Fruit fly (Drosophila melanogaster) whole organism, embryonic: ENCODE measurements around the gene CG9706.
A peak's percentile ranks its signal among the peaks of the same experiment; 100 is the strongest.

Source experiments
- Adf1 ChIP-seq: fragments of 200-800 bp; sonication (Bioruptor generic); IDR thresholded peaks from 2 replicates; pipeline ENCODE4 v1.3.6; 2022; ENCODE audit warnings: missing biosample characterization, missing genetic modification characterization
- Asciz ChIP-seq: fragments of 200-800 bp; sonication (Bioruptor generic); optimal IDR thresholded peaks from 2 replicates; lab custom pipeline; 2017; ENCODE audit warnings: missing biosample characterization, mild to moderate bottlenecking, missing genetic modification characterization, missing genetic modification reagents
- Awh ChIP-seq: fragments of 200-800 bp; sonication (Bioruptor generic); IDR thresholded peaks from 2 replicates; pipeline ENCODE4, ENCODE4 v1.3.6; 2022; ENCODE audit warnings: missing biosample characterization, missing genetic modification characterization
- CG10366 ChIP-seq: fragments of 200-800 bp; sonication (Bioruptor generic); IDR thresholded peaks from 2 replicates; pipeline ENCODE4 v1.3.6; 2022; ENCODE audit warnings: missing biosample characterization, missing genetic modification characterization
- CG10565 ChIP-seq: fragments of 200-800 bp; sonication (Bioruptor generic); optimal IDR thresholded peaks from 3 replicates; lab custom pipeline; 2016; ENCODE audit warnings: missing biosample characterization, mild to moderate bottlenecking, missing genetic modification characterization
- CG10654 ChIP-seq: fragments of 200-800 bp; sonication (Bioruptor generic); optimal IDR thresholded peaks from 2 replicates; lab custom pipeline; 2016; ENCODE audit warnings: missing biosample characterization, missing genetic modification characterization
- CG11560 ChIP-seq: fragments of 200-800 bp; sonication (Bioruptor generic); IDR thresholded peaks from 3 replicates; pipeline ENCODE4 v1.3.6; 2022; ENCODE audit warnings: missing biosample characterization, missing genetic modification characterization
- CG13894 ChIP-seq: fragments of 200-800 bp; sonication (Bioruptor generic); optimal IDR thresholded peaks from 3 replicates; lab custom pipeline; 2018; ENCODE audit warnings: missing biosample characterization, mild to moderate bottlenecking, missing genetic modification characterization, moderate library complexity
- CG14860 ChIP-seq: fragments of 200-800 bp; sonication (Bioruptor generic); IDR thresholded peaks from 3 replicates; pipeline ENCODE4 v1.3.6; 2022; ENCODE audit warnings: missing biosample characterization, missing genetic modification characterization; ENCODE audit not compliant: partially characterized antibody
- CG15011 ChIP-seq: fragments of 200-800 bp; sonication (Bioruptor generic); optimal IDR thresholded peaks from 3 replicates; lab custom pipeline; 2018; ENCODE audit warnings: missing biosample characterization, mild to moderate bottlenecking, missing genetic modification characterization
- CG16779 ChIP-seq: fragments of 200-800 bp; sonication (Bioruptor generic); IDR thresholded peaks from 2 replicates; pipeline ENCODE4 v1.3.6; 2022; ENCODE audit warnings: missing biosample characterization, missing genetic modification characterization
- CG17328 ChIP-seq: fragments of 200-800 bp; sonication (Bioruptor generic); IDR thresholded peaks from 2 replicates; pipeline ENCODE4 v1.3.6; 2022; ENCODE audit warnings: missing biosample characterization, missing genetic modification characterization
- CG17802 ChIP-seq: fragments of 200-800 bp; sonication (Bioruptor generic); optimal IDR thresholded peaks from 2 replicates; lab custom pipeline; 2018; ENCODE audit warnings: missing biosample characterization, mild to moderate bottlenecking, missing genetic modification characterization, moderate library complexity
- CG2678 ChIP-seq: fragments of 200-800 bp; sonication (Bioruptor generic); optimal IDR thresholded peaks from 3 replicates; lab custom pipeline; 2019; ENCODE audit warnings: missing biosample characterization, mild to moderate bottlenecking, missing genetic modification characterization, moderate library complexity
- CG32772 ChIP-seq: fragments of 200-800 bp; sonication (Bioruptor generic); IDR thresholded peaks from 2 replicates; pipeline ENCODE4 v1.3.6; 2022; ENCODE audit warnings: missing biosample characterization, missing genetic modification characterization
- CG34224 ChIP-seq: fragments of 200-800 bp; sonication (Bioruptor generic); IDR thresholded peaks from 3 replicates; pipeline ENCODE4 v1.3.6; 2022; ENCODE audit warnings: missing biosample characterization, missing genetic modification characterization; ENCODE audit not compliant: partially characterized antibody
- CG34422 ChIP-seq: fragments of 200-800 bp; sonication (Bioruptor generic); IDR thresholded peaks from 3 replicates; pipeline ENCODE4 v1.3.6; 2022; ENCODE audit warnings: missing biosample characterization, missing genetic modification characterization
- CG6689 ChIP-seq: fragments of 200-800 bp; sonication (Bioruptor generic); IDR thresholded peaks from 2 replicates; pipeline ENCODE4 v1.3.6; 2022; ENCODE audit warnings: missing biosample characterization, missing genetic modification characterization
- CG8924 ChIP-seq: fragments of 200-800 bp; optimal IDR thresholded peaks from 3 replicates; lab custom pipeline; 2019; ENCODE audit warnings: missing biosample characterization, mild to moderate bottlenecking, missing genetic modification characterization, moderate library complexity
- CG9437 ChIP-seq: fragments of 200-800 bp; sonication (Bioruptor generic); optimal IDR thresholded peaks from 2 replicates; lab custom pipeline; 2018; ENCODE audit warnings: missing biosample characterization, mild to moderate bottlenecking, missing genetic modification characterization
- Dad ChIP-seq: fragments of 200-800 bp; sonication (Bioruptor generic); optimal IDR thresholded peaks from 3 replicates; lab custom pipeline; 2016; ENCODE audit warnings: missing biosample characterization, missing genetic modification characterization
- Doc3 ChIP-seq: fragments of 200-800 bp; sonication (Bioruptor generic); IDR thresholded peaks from 3 replicates; pipeline ENCODE4 v1.3.6; 2022; ENCODE audit warnings: missing biosample characterization, missing genetic modification characterization; ENCODE audit not compliant: partially characterized antibody
- Hand ChIP-seq: fragments of 200-800 bp; sonication (Bioruptor generic); optimal IDR thresholded peaks from 2 replicates; lab custom pipeline; 2017; ENCODE audit warnings: mild to moderate bottlenecking, missing biosample characterization, missing genetic modification reagents, missing genetic modification characterization
- Hmr ChIP-seq: fragments of 200-800 bp; sonication (Bioruptor generic); optimal IDR thresholded peaks from 3 replicates; lab custom pipeline; 2017; ENCODE audit warnings: mild to moderate bottlenecking, missing biosample characterization, missing genetic modification reagents, missing genetic modification characterization
- Hr3 ChIP-seq: fragments of 200-800 bp; sonication (Bioruptor generic); optimal IDR thresholded peaks from 3 replicates; lab custom pipeline; 2016; ENCODE audit warnings: missing biosample characterization, missing genetic modification characterization
- Jarid2 ChIP-seq: fragments of 200-800 bp; sonication (Bioruptor generic); optimal IDR thresholded peaks from 3 replicates; lab custom pipeline; 2017; ENCODE audit warnings: mild to moderate bottlenecking, missing biosample characterization, missing genetic modification reagents, missing genetic modification characterization
- Max ChIP-seq: fragments of 200-800 bp; sonication (Bioruptor generic); optimal IDR thresholded peaks from 2 replicates; lab custom pipeline; 2016; ENCODE audit warnings: missing biosample characterization, mild to moderate bottlenecking, missing genetic modification characterization
- Pdp1 ChIP-seq, 2 experiments: fragments of 200-800 bp; sonication (Bioruptor generic); optimal IDR thresholded peaks; 3 replicates each; lab custom pipeline; 2016; ENCODE audit warnings: missing biosample characterization in 2 of 2, missing genetic modification characterization in 2 of 2, mild to moderate bottlenecking in 1 of 2, moderate library complexity in 1 of 2
- Ravus ChIP-seq: fragments of 200-800 bp; sonication (Bioruptor generic); IDR thresholded peaks from 2 replicates; pipeline ENCODE4 v1.3.6; 2022; ENCODE audit warnings: missing biosample characterization, missing genetic modification characterization
- Trl ChIP-seq, 3 experiments: fragments of >200 bp in 2 of 3; fragments of 200-800 bp in 1 of 3; sonication (Bioruptor generic) in 1 of 3; optimal IDR thresholded peaks; 2 replicates in 1 of 3; 3 replicates in 2 of 3; lab custom pipeline; 2016 to 2017; ENCODE audit warnings: missing biosample characterization in 1 of 3, missing genetic modification characterization in 1 of 3
- Xrp1 ChIP-seq: fragments of 200-800 bp; sonication (Bioruptor generic); IDR thresholded peaks from 2 replicates; pipeline ENCODE4 v1.3.6; 2022; ENCODE audit warnings: missing biosample characterization, missing genetic modification characterization
- chn ChIP-seq: fragments of 200-800 bp; sonication (Bioruptor generic); optimal IDR thresholded peaks from 2 replicates; lab custom pipeline; 2016; ENCODE audit warnings: missing biosample characterization, missing genetic modification characterization
- ci ChIP-seq: fragments of 200-800 bp; sonication (Bioruptor generic); IDR thresholded peaks from 3 replicates; pipeline ENCODE4 v1.3.6; 2022; ENCODE audit warnings: missing biosample characterization, missing genetic modification characterization
- danr ChIP-seq: fragments of 200-800 bp; sonication (Bioruptor generic); IDR thresholded peaks from 2 replicates; pipeline ENCODE4 v1.3.6; 2022; ENCODE audit warnings: missing biosample characterization, missing genetic modification characterization
- disco-r ChIP-seq: fragments of 200-800 bp; sonication (Bioruptor generic); optimal IDR thresholded peaks from 2 replicates; lab custom pipeline; 2016; ENCODE audit warnings: missing biosample characterization, missing genetic modification characterization
- gce ChIP-seq: fragments of 200-800 bp; sonication (Bioruptor generic); IDR thresholded peaks from 3 replicates; pipeline ENCODE4 v1.3.6; 2022; ENCODE audit warnings: missing biosample characterization, missing genetic modification characterization
- gfzf ChIP-seq: fragments of 200-800 bp; sonication (Bioruptor generic); optimal IDR thresholded peaks from 2 replicates; lab custom pipeline; 2016; ENCODE audit warnings: missing biosample characterization, mild to moderate bottlenecking, missing genetic modification characterization, moderate library complexity
- grau ChIP-seq: fragments of 200-800 bp; optimal IDR thresholded peaks from 3 replicates; lab custom pipeline; 2019; ENCODE audit warnings: missing biosample characterization, mild to moderate bottlenecking, missing genetic modification characterization, moderate library complexity
- grn ChIP-seq: fragments of 200-800 bp; sonication (Bioruptor generic); optimal IDR thresholded peaks from 3 replicates; lab custom pipeline; 2017; ENCODE audit warnings: missing biosample characterization, missing genetic modification characterization
- her ChIP-seq: fragments of 200-800 bp; sonication (Bioruptor generic); optimal IDR thresholded peaks from 2 replicates; lab custom pipeline; 2016; ENCODE audit warnings: missing biosample characterization, missing genetic modification characterization
- knrl ChIP-seq: fragments of 200-800 bp; sonication (Bioruptor generic); IDR thresholded peaks from 3 replicates; pipeline ENCODE4 v1.3.6; 2022; ENCODE audit warnings: missing biosample characterization, missing genetic modification characterization; ENCODE audit not compliant: partially characterized antibody
- pfk ChIP-seq: fragments of 200-800 bp; sonication (Bioruptor generic); optimal IDR thresholded peaks from 2 replicates; lab custom pipeline; 2018; ENCODE audit warnings: missing biosample characterization, mild to moderate bottlenecking, missing genetic modification characterization, moderate library complexity
- pros ChIP-seq: fragments of 200-800 bp; sonication (Bioruptor generic); optimal IDR thresholded peaks from 3 replicates; lab custom pipeline; 2019; ENCODE audit warnings: missing biosample characterization, mild to moderate bottlenecking, missing genetic modification characterization, moderate library complexity
- row ChIP-seq: fragments of 200-800 bp; sonication (Bioruptor generic); IDR thresholded peaks from 3 replicates; pipeline ENCODE4 v1.3.6; 2022; ENCODE audit warnings: missing biosample characterization, missing genetic modification characterization
- run ChIP-seq: fragments of 200-800 bp; sonication (Bioruptor generic); optimal IDR thresholded peaks from 3 replicates; lab custom pipeline; 2018; ENCODE audit warnings: missing biosample characterization, mild to moderate bottlenecking, missing genetic modification characterization
- zf30C ChIP-seq: fragments of 200-800 bp; sonication (Bioruptor generic); optimal IDR thresholded peaks from 3 replicates; lab custom pipeline; 2018; ENCODE audit warnings: missing biosample characterization, mild to moderate bottlenecking, missing genetic modification characterization

Gene CG9706

DNA sequence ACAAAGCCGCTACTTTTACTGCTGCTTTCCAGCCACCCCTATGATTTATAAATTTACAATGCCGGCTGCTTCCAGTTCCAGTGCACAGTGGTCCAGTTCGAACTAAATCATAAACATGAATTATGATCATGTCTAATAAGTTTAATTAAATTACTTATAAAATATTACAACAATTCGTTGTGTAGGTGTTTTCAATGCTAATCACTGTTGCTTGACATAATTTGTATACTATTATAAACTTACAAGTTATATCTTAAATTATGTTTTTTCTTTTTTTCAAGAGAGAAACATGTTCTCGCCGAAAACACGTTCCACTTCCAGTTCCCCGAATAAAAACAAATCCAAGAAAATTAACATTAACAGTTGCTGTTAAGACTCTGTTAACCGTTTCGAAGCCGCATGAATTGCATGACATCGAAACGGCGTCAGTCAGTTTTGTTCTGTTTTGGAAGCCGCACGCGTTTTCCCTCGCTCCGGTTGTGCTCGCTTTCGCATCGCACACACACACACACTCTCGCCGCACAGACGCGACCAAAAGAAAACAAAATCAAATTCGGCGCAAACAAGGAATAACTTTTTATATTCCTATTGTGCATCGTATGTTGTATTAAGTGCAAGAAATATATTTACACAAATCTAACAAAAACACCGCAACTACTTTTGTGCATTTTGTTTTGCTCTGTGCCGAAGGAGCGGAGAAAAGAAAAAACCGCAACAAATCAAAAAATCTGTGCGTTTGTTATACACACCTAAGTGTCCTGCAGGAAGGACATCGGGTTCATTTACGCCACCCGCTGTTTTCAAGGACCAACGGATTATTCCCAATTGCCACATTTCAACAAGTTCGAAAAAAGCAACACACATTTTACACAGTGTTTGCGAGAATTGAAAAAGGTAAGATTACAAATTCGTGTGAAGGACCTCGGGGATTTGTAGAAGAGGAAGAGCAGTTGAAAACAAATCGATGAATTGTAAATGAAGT, 16.9 kb upstream of the CG9706 start, which contains the start of gene Nrt (continued):
- TF ChIP-seq CG10366 (GFP tag; lab: Robert Waterston, UW) = peak; percentile 54
- no peak for TF ChIP-seq CG11560 (tag; lab: Robert Waterston, UW)
- TF ChIP-seq Awh (GFP tag; lab: Robert Waterston, UW) = peak; percentile 57; the same call in 1 of the 2 replicates
- TF ChIP-seq CG16779 (GFP tag; lab: Robert Waterston, UW) = no peak; the same call in 1 of the 2 replicates
- TF ChIP-seq CG13894 (tag; lab: Kevin White, UChicago) = peak; percentile 28
- no peak for TF ChIP-seq Dad (GFP tag; lab: Kevin White, UChicago)
- no peak for TF ChIP-seq CG10654 (GFP tag; lab: Kevin White, UChicago)
- TF ChIP-seq Hr3 (GFP tag; lab: Kevin White, UChicago) = peak; percentile 45
- TF ChIP-seq chn (GFP tag; lab: Kevin White, UChicago) = peak; percentile 7
- no peak for TF ChIP-seq CG10565 (GFP tag; lab: Kevin White, UChicago)
- TF ChIP-seq CG8924 (tag; lab: Kevin White, UChicago) = peak; percentile 82
- TF ChIP-seq grn (GFP tag; lab: Kevin White, UChicago) = no peak
- peak; percentile 80 for TF ChIP-seq Xrp1 (GFP tag; lab: Robert Waterston, UW)
- TF ChIP-seq row (GFP tag; lab: Robert Waterston, UW) = peak; percentile 87
- no peak; the same call in 1 of the 3 replicates for TF ChIP-seq knrl (GFP tag; lab: Robert Waterston, UW)
- peak; percentile 36 for TF ChIP-seq Hand (GFP tag; lab: Kevin White, UChicago)
- TF ChIP-seq gfzf (GFP tag; lab: Kevin White, UChicago) = no peak
- TF ChIP-seq CG17328 (GFP tag; lab: Robert Waterston, UW) = peak; percentile 71
- peak; percentile 31 for TF ChIP-seq her (GFP tag; lab: Kevin White, UChicago)
- peak; percentile 49; the same call in 1 of the 2 replicates for TF ChIP-seq CG32772
- peak; percentile 59 for TF ChIP-seq Max (GFP tag; lab: Kevin White, UChicago)
- TF ChIP-seq Hmr (GFP tag; lab: Kevin White, UChicago) = peak; percentile 80
- peak; percentile 48 for TF ChIP-seq pfk (GFP tag; lab: Kevin White, UChicago)
- peak; percentile 44; the same call in 1 of the 3 replicates for TF ChIP-seq CG34422 (GFP tag; lab: Robert Waterston, UW)
- peak; percentile 65 for TF ChIP-seq pros (GFP tag; lab: Kevin White, UChicago)
- TF ChIP-seq Doc3 (GFP tag; lab: Robert Waterston, UW) = no peak
- TF ChIP-seq CG17802 (tag; lab: Kevin White, UChicago) = no peak
- peak; percentile 79 for TF ChIP-seq CG2678
- TF ChIP-seq CG6689 = peak; percentile 73
- peak; percentile 22; the same call in 1 of the 3 replicates for TF ChIP-seq CG14860 (GFP tag; lab: Robert Waterston, UW)
- TF ChIP-seq Trl (optimal IDR thresholded peaks at IDR 0.05; lab: Kevin White, UChicago) = peak in 1 of 2 experiments; percentile 10
- no peak for TF ChIP-seq Trl (GFP tag; optimal IDR thresholded peaks at IDR 0.05; lab: Kevin White, UChicago)
- no peak for TF ChIP-seq danr (GFP tag; lab: Robert Waterston, UW)
- no peak for TF ChIP-seq Ravus (GFP tag; lab: Robert Waterston, UW)
- TF ChIP-seq Asciz (GFP tag; lab: Kevin White, UChicago) = peak; percentile 70
- peak; percentile 7 for TF ChIP-seq zf30C (GFP tag; lab: Kevin White, UChicago)
- peak; percentile 57; the same call in 2 of the 3 replicates for TF ChIP-seq ci (GFP tag; lab: Robert Waterston, UW)
- no peak for TF ChIP-seq gce (GFP tag; lab: Robert Waterston, UW)
- TF ChIP-seq disco-r = no peak
- no peak for TF ChIP-seq Adf1
- peak; percentile 77 for TF ChIP-seq grau
- TF ChIP-seq Pdp1 (GFP tag; optimal IDR thresholded peaks at IDR 0.05; lab: Kevin White, UChicago) = peak in 1 of 2 experiments; percentile 28
- no peak for TF ChIP-seq CG9437 (GFP tag; lab: Kevin White, UChicago)
- peak; percentile 58 for TF ChIP-seq CG15011 (GFP tag; lab: Kevin White, UChicago)
- peak; percentile 25; the same call in 1 of the 3 replicates for TF ChIP-seq CG34224
- peak; percentile 27 for TF ChIP-seq run (tag; lab: Kevin White, UChicago)
- peak; percentile 99 for TF ChIP-seq Jarid2 (GFP tag; lab: Kevin White, UChicago)
